Fruit fly (Drosophila melanogaster) whole organism, embryonic: ENCODE data around the gene CG10959.
A peak's percentile ranks its signal among the peaks of the same experiment; 100 is the strongest.

Experiments used
- Adf1 ChIP-seq: fragments of 200-800 bp; sonication (Bioruptor generic); IDR thresholded peaks from 2 replicates; pipeline ENCODE4 v1.3.6; 2022; ENCODE audit warnings: missing biosample characterization, missing genetic modification characterization
- Bgb ChIP-seq: fragments of 200-800 bp; sonication (Bioruptor generic); IDR thresholded peaks from 2 replicates; pipeline ENCODE4 v1.3.6; 2022; ENCODE audit warnings: missing biosample characterization, missing genetic modification characterization; ENCODE audit not compliant: partially characterized antibody
- CG11560 ChIP-seq: fragments of 200-800 bp; sonication (Bioruptor generic); IDR thresholded peaks from 3 replicates; pipeline ENCODE4 v1.3.6; 2022; ENCODE audit warnings: missing biosample characterization, missing genetic modification characterization
- CG13775 ChIP-seq: fragments of 200-800 bp; sonication (Bioruptor generic); optimal IDR thresholded peaks from 3 replicates; lab custom pipeline; 2017; ENCODE audit warnings: missing biosample characterization, mild to moderate bottlenecking, missing genetic modification characterization
- CG15269 ChIP-seq: fragments of 200-800 bp; sonication (Bioruptor generic); optimal IDR thresholded peaks from 2 replicates; lab custom pipeline; 2018; ENCODE audit warnings: missing biosample characterization, mild to moderate bottlenecking, missing genetic modification characterization, moderate library complexity
- CG32532 ChIP-seq: fragments of 200-800 bp; sonication (Bioruptor generic); IDR thresholded peaks from 2 replicates; pipeline ENCODE4 v1.3.6; 2022; ENCODE audit warnings: missing biosample characterization, missing genetic modification characterization
- CG3847 ChIP-seq: fragments of 200-800 bp; sonication (Bioruptor generic); IDR thresholded peaks from 2 replicates; pipeline ENCODE4 v1.3.6; 2022; ENCODE audit warnings: missing biosample characterization, missing genetic modification characterization
- CG42726 ChIP-seq: fragments of 200-800 bp; sonication (Bioruptor generic); IDR thresholded peaks from 2 replicates; pipeline ENCODE4 v1.3.6; 2022; ENCODE audit warnings: missing biosample characterization, missing genetic modification characterization; ENCODE audit not compliant: partially characterized antibody
- CG4282 ChIP-seq: fragments of 200-800 bp; sonication (Bioruptor generic); optimal IDR thresholded peaks from 2 replicates; lab custom pipeline; 2016; ENCODE audit warnings: missing biosample characterization, missing genetic modification characterization
- CG4404 ChIP-seq: fragments of 200-800 bp; sonication (Bioruptor generic); IDR thresholded peaks from 2 replicates; pipeline ENCODE4 v1.3.6; 2022; ENCODE audit warnings: missing biosample characterization, missing genetic modification characterization
- CG4707 ChIP-seq: fragments of 200-800 bp; sonication (Bioruptor generic); optimal IDR thresholded peaks from 2 replicates; lab custom pipeline; 2018; ENCODE audit warnings: missing biosample characterization, mild to moderate bottlenecking, missing genetic modification characterization, moderate library complexity
- CG4854 ChIP-seq: fragments of 200-800 bp; sonication (Bioruptor generic); optimal IDR thresholded peaks from 2 replicates; lab custom pipeline; 2016; ENCODE audit warnings: missing biosample characterization, missing genetic modification characterization, inconsistent platforms
- CG6654 ChIP-seq: fragments of 200-800 bp; sonication (Bioruptor generic); optimal IDR thresholded peaks from 2 replicates; lab custom pipeline; 2017; ENCODE audit warnings: missing biosample characterization, mild to moderate bottlenecking, missing genetic modification characterization
- CG7271 ChIP-seq: fragments of 200-800 bp; sonication (Bioruptor generic); optimal IDR thresholded peaks from 2 replicates; lab custom pipeline; 2018; ENCODE audit warnings: missing biosample characterization, mild to moderate bottlenecking, missing genetic modification characterization, moderate library complexity
- CG7372 ChIP-seq: fragments of 200-800 bp; sonication (Bioruptor generic); IDR thresholded peaks from 2 replicates; pipeline ENCODE4 v1.3.6; 2022; ENCODE audit warnings: missing biosample characterization, missing genetic modification characterization
- CG7786 ChIP-seq: fragments of 200-800 bp; sonication (Bioruptor generic); optimal IDR thresholded peaks from 2 replicates; lab custom pipeline; 2016; ENCODE audit warnings: missing biosample characterization, missing genetic modification characterization
- CG7987 ChIP-seq: fragments of 200-800 bp; sonication (Bioruptor generic); optimal IDR thresholded peaks from 2 replicates; lab custom pipeline; 2018; ENCODE audit warnings: missing biosample characterization, mild to moderate bottlenecking, missing genetic modification characterization, moderate library complexity
- CG8944 ChIP-seq: fragments of 200-800 bp; sonication (Bioruptor generic); optimal IDR thresholded peaks from 3 replicates; lab custom pipeline; 2016; ENCODE audit warnings: missing biosample characterization, missing genetic modification characterization
- Chrac-16 ChIP-seq: fragments of 200-800 bp; sonication (Bioruptor generic); optimal IDR thresholded peaks from 3 replicates; lab custom pipeline; 2016; ENCODE audit warnings: missing biosample characterization, missing genetic modification characterization
- GATAe ChIP-seq: fragments of 200-800 bp; sonication (Bioruptor generic); conservative IDR thresholded peaks from 2 replicates; pipeline ENCODE4 v1.3.6; 2022; ENCODE audit warnings: missing biosample characterization, missing genetic modification characterization
- HLH3B ChIP-seq: fragments of 200-800 bp; sonication (Bioruptor generic); IDR thresholded peaks from 2 replicates; pipeline ENCODE4 v1.3.6; 2022; ENCODE audit warnings: missing biosample characterization, missing genetic modification characterization
- Neu2 ChIP-seq: fragments of 200-800 bp; sonication (Bioruptor generic); optimal IDR thresholded peaks from 3 replicates; lab custom pipeline; 2016; ENCODE audit warnings: missing biosample characterization, missing genetic modification characterization, borderline replicate concordance
- Opbp ChIP-seq: fragments of 200-800 bp; sonication (Bioruptor generic); IDR thresholded peaks from 3 replicates; pipeline ENCODE4 v1.3.6; 2022; ENCODE audit warnings: missing biosample characterization, missing genetic modification characterization; ENCODE audit not compliant: partially characterized antibody
- Poxn ChIP-seq: fragments of 200-800 bp; sonication (Bioruptor generic); IDR thresholded peaks from 2 replicates; pipeline ENCODE4 v1.3.6; 2022; ENCODE audit warnings: missing biosample characterization, missing genetic modification characterization
- Stat92E ChIP-seq, 3 experiments: fragments of >200 bp in 2 of 3; fragments of 200-800 bp in 1 of 3; sonication (Bioruptor generic) in 1 of 3; optimal IDR thresholded peaks; 2 replicates each; lab custom pipeline; 2017 to 2019; ENCODE audit warnings: missing biosample characterization in 3 of 3, missing genetic modification characterization in 3 of 3, mild to moderate bottlenecking in 1 of 3, moderate library complexity in 1 of 3
- ac ChIP-seq: fragments of 200-800 bp; sonication (Bioruptor generic); optimal IDR thresholded peaks from 3 replicates; lab custom pipeline; 2017; ENCODE audit warnings: missing biosample characterization, mild to moderate bottlenecking, missing genetic modification characterization
- al ChIP-seq: fragments of 200-800 bp; sonication (Bioruptor generic); IDR thresholded peaks from 2 replicates; pipeline ENCODE4 v1.3.6; 2022; ENCODE audit warnings: missing biosample characterization, missing genetic modification characterization
- ara ChIP-seq: fragments of 200-800 bp; sonication (Bioruptor generic); IDR thresholded peaks from 2 replicates; pipeline ENCODE4 v1.3.6; 2022; ENCODE audit warnings: missing biosample characterization, missing genetic modification characterization
- ase ChIP-seq: fragments of 200-800 bp; sonication (Bioruptor generic); IDR thresholded peaks from 3 replicates; pipeline ENCODE4 v1.3.6; 2022; ENCODE audit warnings: missing biosample characterization, missing genetic modification characterization
- bcd ChIP-seq: fragments of 200-800 bp; sonication (Bioruptor generic); optimal IDR thresholded peaks from 2 replicates; lab custom pipeline; 2017; ENCODE audit warnings: missing biosample characterization, mild to moderate bottlenecking, missing genetic modification characterization
- bigmax ChIP-seq: fragments of 200-800 bp; sonication (Bioruptor generic); optimal IDR thresholded peaks from 2 replicates; lab custom pipeline; 2018; ENCODE audit warnings: missing biosample characterization, mild to moderate bottlenecking, missing genetic modification characterization
- bowl ChIP-seq: fragments of 200-800 bp; sonication (Bioruptor generic); IDR thresholded peaks from 2 replicates; pipeline ENCODE4 v1.3.6; 2022; ENCODE audit warnings: missing biosample characterization, missing genetic modification characterization
- cad ChIP-seq: fragments of >200 bp; optimal IDR thresholded peaks from 2 replicates; lab custom pipeline; 2017; ENCODE audit warnings: missing biosample characterization, missing genetic modification characterization
- cas ChIP-seq: fragments of 200-800 bp; sonication (Bioruptor generic); IDR thresholded peaks from 2 replicates; pipeline ENCODE4 v1.3.6; 2022; ENCODE audit warnings: missing biosample characterization, missing genetic modification characterization
- disco-r ChIP-seq: fragments of 200-800 bp; sonication (Bioruptor generic); optimal IDR thresholded peaks from 2 replicates; lab custom pipeline; 2016; ENCODE audit warnings: missing biosample characterization, missing genetic modification characterization
- fd102C ChIP-seq: fragments of 200-800 bp; sonication (Bioruptor generic); optimal IDR thresholded peaks from 2 replicates; lab custom pipeline; 2018; ENCODE audit warnings: missing biosample characterization, mild to moderate bottlenecking, missing genetic modification characterization, moderate library complexity
- fu2 ChIP-seq: fragments of 200-800 bp; sonication (Bioruptor generic); optimal IDR thresholded peaks from 2 replicates; lab custom pipeline; 2016; ENCODE audit warnings: missing biosample characterization, missing genetic modification characterization
- grn ChIP-seq: fragments of 200-800 bp; sonication (Bioruptor generic); optimal IDR thresholded peaks from 3 replicates; lab custom pipeline; 2017; ENCODE audit warnings: missing biosample characterization, missing genetic modification characterization
- insv ChIP-seq, 2 experiments: fragments of 200-800 bp; sonication (Bioruptor generic); optimal IDR thresholded peaks; 3 replicates each; lab custom pipeline; 2016 to 2018; ENCODE audit warnings: missing biosample characterization in 2 of 2, missing genetic modification characterization in 2 of 2
- jumu ChIP-seq: fragments of 200-800 bp; sonication (Bioruptor generic); optimal IDR thresholded peaks from 3 replicates; lab custom pipeline; 2016; ENCODE audit warnings: missing biosample characterization, missing genetic modification characterization
- klu ChIP-seq: fragments of 200-800 bp; sonication (Bioruptor generic); IDR thresholded peaks from 2 replicates; pipeline ENCODE4 v1.3.6; 2022; ENCODE audit warnings: missing biosample characterization, missing genetic modification characterization
- nau ChIP-seq: fragments of 200-800 bp; sonication (Bioruptor generic); optimal IDR thresholded peaks from 3 replicates; lab custom pipeline; 2017; ENCODE audit warnings: missing biosample characterization, mild to moderate bottlenecking, missing genetic modification characterization, missing genetic modification reagents
- nerfin-2 ChIP-seq: fragments of 200-800 bp; sonication (Bioruptor generic); IDR thresholded peaks from 2 replicates; pipeline ENCODE4 v1.3.6; 2022; ENCODE audit warnings: missing biosample characterization, missing genetic modification characterization; ENCODE audit not compliant: partially characterized antibody
- oc ChIP-seq: fragments of 200-800 bp; sonication (Bioruptor generic); optimal IDR thresholded peaks from 2 replicates; lab custom pipeline; 2018; ENCODE audit warnings: missing biosample characterization, mild to moderate bottlenecking, missing genetic modification characterization, moderate library complexity
- org-1 ChIP-seq: fragments of 200-800 bp; sonication (Bioruptor generic); optimal IDR thresholded peaks from 2 replicates; lab custom pipeline; 2017; ENCODE audit warnings: missing biosample characterization, missing genetic modification characterization
- row ChIP-seq: fragments of 200-800 bp; sonication (Bioruptor generic); IDR thresholded peaks from 3 replicates; pipeline ENCODE4 v1.3.6; 2022; ENCODE audit warnings: missing biosample characterization, missing genetic modification characterization
- sisA ChIP-seq: fragments of 200-800 bp; sonication (Bioruptor generic); IDR thresholded peaks from 2 replicates; pipeline ENCODE4 v1.3.6; 2022; ENCODE audit warnings: missing biosample characterization, missing genetic modification characterization
- tll ChIP-seq, 2 experiments: fragments of 200-800 bp in 1 of 2; fragments of >200 bp in 1 of 2; sonication (Bioruptor generic) in 1 of 2; optimal IDR thresholded peaks; 2 replicates each; lab custom pipeline; 2017 to 2019; ENCODE audit warnings: missing biosample characterization in 2 of 2, missing genetic modification characterization in 2 of 2, mild to moderate bottlenecking in 1 of 2, moderate library complexity in 1 of 2
- tx ChIP-seq: fragments of 200-800 bp; sonication (Bioruptor generic); optimal IDR thresholded peaks from 2 replicates; lab custom pipeline; 2016; ENCODE audit warnings: missing biosample characterization, missing genetic modification characterization
- wdn ChIP-seq: fragments of 200-800 bp; sonication (Bioruptor generic); IDR thresholded peaks from 2 replicates; pipeline ENCODE4 v1.3.6; 2022; ENCODE audit warnings: missing biosample characterization, missing genetic modification characterization
- zen2 ChIP-seq: fragments of 200-800 bp; sonication (Bioruptor generic); IDR thresholded peaks from 3 replicates; pipeline ENCODE4 v1.3.6; 2022; ENCODE audit warnings: missing biosample characterization, missing genetic modification characterization; ENCODE audit not compliant: partially characterized antibody

CG10959 gene

dm6 chrX:8179858-8180257 lies 31.3 kb downstream of the CG10959 start (continued):
- TF ChIP-seq sisA (no peak), Chrac-16 (GFP tag; lab: Kevin White, UChicago) (no peak), klu (GFP tag; lab: Robert Waterston, UW) (no peak), CG32532 (GFP tag; lab: Robert Waterston, UW) (0 out of 2 replicates have a peak, but pooled peaks have one; percentile 16), CG42726 (GFP tag; lab: Robert Waterston, UW) (no peak), nerfin-2 (GFP tag; lab: Robert Waterston, UW) (no peak), CG11560 (tag; lab: Robert Waterston, UW) (no peak), CG7786 (GFP tag; lab: Kevin White, UChicago) (no peak), Neu2 (GFP tag; lab: Kevin White, UChicago) (no peak), CG4404 (GFP tag; lab: Robert Waterston, UW) (no peak), Stat92E (GFP tag; optimal IDR thresholded peaks at IDR 0.05; lab: Kevin White, UChicago) (no peak), CG8944 (GFP tag; lab: Kevin White, UChicago) (no peak), bcd (no peak), al (no peak), tll (GFP tag; optimal IDR thresholded peaks at IDR 0.05; lab: Kevin White, UChicago) (no peak), CG7987 (no peak), org-1 (GFP tag; lab: Kevin White, UChicago) (no peak), CG4854 (no peak), bigmax (GFP tag; lab: Kevin White, UChicago) (peak; percentile 83), CG4282 (GFP tag; lab: Kevin White, UChicago) (no peak), wdn (GFP tag; lab: Robert Waterston, UW) (no peak), jumu (GFP tag; lab: Kevin White, UChicago) (no peak), CG13775 (GFP tag; lab: Kevin White, UChicago) (no peak), bowl (GFP tag; lab: Robert Waterston, UW) (no peak), disco-r (GFP tag; lab: Kevin White, UChicago) (no peak), insv (GFP tag; optimal IDR thresholded peaks at IDR 0.05; lab: Kevin White, UChicago) (no peak), ase (no peak), nau (no peak), HLH3B (GFP tag; lab: Robert Waterston, UW) (no peak), row (no peak), Poxn (GFP tag; lab: Robert Waterston, UW) (no peak), zen2 (no peak), CG15269 (tag; lab: Kevin White, UChicago) (no peak), CG7372 (no peak), cas (GFP tag; lab: Robert Waterston, UW) (no peak), Adf1 (peak; percentile 93), fd102C (GFP tag; lab: Kevin White, UChicago) (no peak), tx (GFP tag; lab: Kevin White, UChicago) (no peak), ac (GFP tag; lab: Kevin White, UChicago) (no peak), CG7271 (no peak), oc (tag; lab: Kevin White, UChicago) (no peak)
- TF ChIP-seq, all 482 proteins: peak for 6

dm6 chrX:8192191-8192590 lies 43.6 kb downstream of the CG10959 start:
- TF ChIP-seq CG4707 (GFP tag; lab: Kevin White, UChicago) (no peak), Opbp (GFP tag; lab: Robert Waterston, UW) (0 out of 3 replicates have a peak, but pooled peaks have one; percentile 33), cad (GFP tag; lab: Kevin White, UChicago) (peak; percentile 91), GATAe (GFP tag; lab: Robert Waterston, UW) (peak; percentile 32; the same call in 1 of the 2 replicates), fu2 (GFP tag; lab: Kevin White, UChicago) (no peak), grn (GFP tag; lab: Kevin White, UChicago) (peak; percentile 72), Bgb (0 out of 2 replicates have a peak, but pooled peaks have one; percentile 14), ara (GFP tag; lab: Robert Waterston, UW) (no peak), CG3847 (GFP tag; lab: Robert Waterston, UW) (no peak), CG6654 (GFP tag; lab: Kevin White, UChicago) (peak; percentile 98)
- TF ChIP-seq, all 482 proteins: peak for 6
